Worm (Caenorhabditis elegans): ENCODE measurements around the gene F35G2.3.

ce11 chrIV:12193338-12193737 is 16.1 kb upstream of the F35G2.3 start:
- TF ChIP-seq sptf-1 (tag; optimal IDR thresholded peaks at IDR 0.05) (no peak), ham-2 (GFP tag; optimal IDR thresholded peaks at IDR 0.05) (no peak), nhr-28 (tag; optimal IDR thresholded peaks at IDR 0.05) (no peak), nhr-237 (tag; optimal IDR thresholded peaks at IDR 0.05) (no peak), nhr-12 (tag; optimal IDR thresholded peaks at IDR 0.05) (no peak), hlh-1 (tag; optimal IDR thresholded peaks at IDR 0.05) (no peak), elt-1 (tag; optimal IDR thresholded peaks at IDR 0.05; ENCODE audit: borderline replicate concordance, insufficient read depth) (no peak), snpc-4 (tag; optimal IDR thresholded peaks at IDR 0.05) (no peak)

Data from whole organism, mixed stage, embryonic.